Fruit fly (Drosophila melanogaster): ENCODE results near the gene CG9213.

The CG9213 gene

DNA sequence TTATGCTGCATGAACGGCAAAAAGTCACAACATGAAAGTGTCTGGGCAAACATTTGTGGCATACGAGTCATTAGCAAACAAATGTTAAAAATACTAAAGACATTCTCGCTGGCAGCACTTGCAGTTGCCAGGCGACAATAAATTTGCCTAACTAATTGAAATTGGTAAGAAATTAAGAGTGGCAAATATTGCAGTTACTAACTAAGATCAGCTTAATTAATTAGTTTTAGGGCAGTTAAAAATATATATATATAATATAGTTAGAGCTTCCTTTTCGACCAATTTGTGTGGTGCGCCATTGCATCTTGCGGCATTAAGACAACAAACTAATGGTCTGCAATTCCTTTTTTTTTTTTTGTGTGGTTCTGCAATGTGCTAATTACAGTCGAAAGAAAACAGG lies 43.6 kb upstream of the CG9213 start (continued):
- TF ChIP-seq Antp (GFP tag; optimal IDR thresholded peaks at IDR 0.05), result no peak
- no peak for TF ChIP-seq dan (GFP tag; IDR thresholded peaks at IDR 0.05)
- peak in 1 of 2 experiments; percentile 78 for TF ChIP-seq bsh (GFP tag; optimal IDR thresholded peaks at IDR 0.05)
- no peak for TF ChIP-seq lov (optimal IDR thresholded peaks at IDR 0.05)
- TF ChIP-seq lov (GFP tag; IDR thresholded peaks at IDR 0.05), result peak; percentile 80; the same call in 2 of the 3 replicates
- no peak for TF ChIP-seq Mrtf (GFP tag; IDR thresholded peaks at IDR 0.05)
- no peak for TF ChIP-seq Stat92E (GFP tag; optimal IDR thresholded peaks at IDR 0.05)
- no peak for TF ChIP-seq Doc2 (GFP tag; IDR thresholded peaks at IDR 0.05)
- no peak for TF ChIP-seq ssp (GFP tag; IDR thresholded peaks at IDR 0.05)
- TF ChIP-seq trem (tag; optimal IDR thresholded peaks at IDR 0.05), result peak; percentile 23
- peak; percentile 75 for TF ChIP-seq zfh1 (GFP tag; IDR thresholded peaks at IDR 0.05)
- peak; percentile 61 for TF ChIP-seq sens (GFP tag)
- no peak for TF ChIP-seq CG18764 (GFP tag; optimal IDR thresholded peaks at IDR 0.05)
- TF ChIP-seq CG14710 (tag; optimal IDR thresholded peaks at IDR 0.05), result peak; percentile 17
- 0 out of 3 replicates have a peak, but pooled peaks have one; percentile 35 for TF ChIP-seq gce (GFP tag; IDR thresholded peaks at IDR 0.05)
- TF ChIP-seq crol (GFP tag; IDR thresholded peaks at IDR 0.05), result no peak
- peak; percentile 29 for TF ChIP-seq CG9727 (GFP tag; optimal IDR thresholded peaks at IDR 0.05)
- peak; percentile 49 for TF ChIP-seq unpg (GFP tag; optimal IDR thresholded peaks at IDR 0.05)
- no peak for TF ChIP-seq bigmax (GFP tag; optimal IDR thresholded peaks at IDR 0.05)
- no peak for TF ChIP-seq D (optimal IDR thresholded peaks at IDR 0.05)
- TF ChIP-seq D (GFP tag; optimal IDR thresholded peaks at IDR 0.05), result no peak
- TF ChIP-seq HLHmδ (GFP tag; optimal IDR thresholded peaks at IDR 0.05), result no peak
- TF ChIP-seq bbx (GFP tag; IDR thresholded peaks at IDR 0.05; ENCODE audit: partially characterized antibody), result no peak
- TF ChIP-seq pzg (GFP tag; optimal IDR thresholded peaks at IDR 0.05), result no peak
- TF ChIP-seq CG6791 (GFP tag; IDR thresholded peaks at IDR 0.05; ENCODE audit: partially characterized antibody), result no peak
- TF ChIP-seq CG42726 (GFP tag; IDR thresholded peaks at IDR 0.05; ENCODE audit: partially characterized antibody), result no peak
- TF ChIP-seq kah (GFP tag; optimal IDR thresholded peaks at IDR 0.05), result no peak
- TF ChIP-seq pnt (GFP tag; optimal IDR thresholded peaks at IDR 0.05), result no peak
- TF ChIP-seq Six4 (GFP tag; optimal IDR thresholded peaks at IDR 0.05), result no peak
- TF ChIP-seq hkb (optimal IDR thresholded peaks at IDR 0.05), result no peak
- TF ChIP-seq hkb (GFP tag; IDR thresholded peaks at IDR 0.05), result peak; percentile 58; the same call in 1 of the 2 replicates
- no peak for TF ChIP-seq Atf6 (GFP tag; IDR thresholded peaks at IDR 0.05)
- TF ChIP-seq Sin3A (optimal IDR thresholded peaks at IDR 0.05), result no peak
- TF ChIP-seq Sox102F (GFP tag; optimal IDR thresholded peaks at IDR 0.05), result peak; percentile 70
- TF ChIP-seq CG2712 (tag; optimal IDR thresholded peaks at IDR 0.05), result peak; percentile 50
- TF ChIP-seq Awh (GFP tag; IDR thresholded peaks at IDR 0.05), result peak; percentile 47; the same call in 1 of the 2 replicates
- no peak for TF ChIP-seq dm (GFP tag; optimal IDR thresholded peaks at IDR 0.05)
- no peak for TF ChIP-seq lilli (GFP tag; optimal IDR thresholded peaks at IDR 0.05)
- no peak for TF ChIP-seq Dip3 (GFP tag; optimal IDR thresholded peaks at IDR 0.05)
- TF ChIP-seq CG17829 (tag; optimal IDR thresholded peaks at IDR 0.05), result peak; percentile 44
- TF ChIP-seq CG11247 (GFP tag; IDR thresholded peaks at IDR 0.05), result no peak
- no peak for TF ChIP-seq mld (GFP tag; IDR thresholded peaks at IDR 0.05; ENCODE audit: partially characterized antibody)
- 0 out of 3 replicates have a peak, but pooled peaks have one; percentile 12 for TF ChIP-seq CG2889 (GFP tag; IDR thresholded peaks at IDR 0.05)
- peak; percentile 13 for TF ChIP-seq Med (GFP tag)
- TF ChIP-seq sens-2 (GFP tag; IDR thresholded peaks at IDR 0.05), result peak; percentile 54; the same call in 1 of the 2 replicates
- TF ChIP-seq NFAT (GFP tag; IDR thresholded peaks at IDR 0.05), result no peak
- peak; percentile 66 for TF ChIP-seq gem (tag; optimal IDR thresholded peaks at IDR 0.05)
- TF ChIP-seq NC2β (GFP tag; optimal IDR thresholded peaks at IDR 0.05), result no peak
- no peak for TF ChIP-seq CG10565 (GFP tag; optimal IDR thresholded peaks at IDR 0.05)
- TF ChIP-seq CG11398 (GFP tag; optimal IDR thresholded peaks at IDR 0.05), result no peak
